Fruit fly (Drosophila melanogaster) whole organism: ENCODE measurements around the gene Atg16.

Experiments
- CG8478 ChIP-seq: fragments of >200 bp; optimal IDR thresholded peaks from 2 replicates; lab custom pipeline; 2018; ENCODE audit warnings: inconsistent platforms
- Dll ChIP-seq: fragments of >200 bp; optimal IDR thresholded peaks from 2 replicates; lab custom pipeline; 2017
- EcR ChIP-seq, 2 experiments: fragments of >200 bp; optimal IDR thresholded peaks; 2 replicates each; lab custom pipeline; 2017; ENCODE audit warnings: missing biosample characterization in 2 of 2, missing genetic modification characterization in 2 of 2, missing genetic modification reagents in 2 of 2
- pan ChIP-seq: fragments of >200 bp; optimal IDR thresholded peaks from 2 replicates; lab custom pipeline; 2017
- psq ChIP-seq: fragments of >200 bp; optimal IDR thresholded peaks from 2 replicates; lab custom pipeline; 2017
- usp ChIP-seq: fragments of >200 bp; optimal IDR thresholded peaks from 2 replicates; lab custom pipeline; 2017; ENCODE audit warnings: missing biosample characterization, missing genetic modification characterization, mixed read lengths

Atg16 gene

DNA sequence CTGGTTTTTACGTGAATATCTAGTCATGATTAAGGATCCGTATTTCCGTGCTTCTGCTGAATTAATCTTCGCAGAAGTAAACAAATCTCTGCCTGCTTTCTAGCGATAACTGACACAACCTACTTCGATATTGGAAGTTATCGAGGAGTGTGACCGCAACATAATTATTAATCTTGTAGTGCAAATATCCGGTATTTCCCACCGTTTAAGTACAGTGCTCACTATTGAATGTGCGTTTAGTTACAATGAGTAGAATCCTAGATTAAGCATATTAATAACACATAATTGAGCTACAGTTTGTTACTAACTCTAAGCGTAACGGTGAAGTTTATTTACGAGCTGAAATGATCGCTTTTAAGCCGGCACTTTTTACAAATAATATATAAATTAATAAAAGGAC is 24.9 kb upstream of the Atg16 start:
- TF ChIP-seq usp (GFP tag; lab: Kevin White, UChicago) (no peak), Dll (lab: Kevin White, UChicago) (no peak), psq (lab: Kevin White, UChicago) (no peak), EcR (GFP tag; optimal IDR thresholded peaks at IDR 0.05; lab: Kevin White, UChicago) (no peak), pan (no peak), CG8478 (no peak)

dm6 chr3R:29858806-29859205 is 23.9 kb upstream of the Atg16 start, which contains the start of gene CG7824:
CG7824 (minus strand) TSS chr3R:29858936.
- TF ChIP-seq pan (no peak), psq (lab: Kevin White, UChicago) (no peak), CG8478 (no peak), EcR (GFP tag; optimal IDR thresholded peaks at IDR 0.05; lab: Kevin White, UChicago) (no peak), Dll (lab: Kevin White, UChicago) (no peak), usp (GFP tag; lab: Kevin White, UChicago) (no peak)

- TF ChIP-seq Dll (lab: Kevin White, UChicago), result no peak
- TF ChIP-seq CG8478, result no peak
- TF ChIP-seq EcR (GFP tag; optimal IDR thresholded peaks at IDR 0.05; lab: Kevin White, UChicago), result no peak
These were observed 22.3 kb upstream of the Atg16 start, which contains the start of gene dgt1 for dm6 chr3R:29857228-29857627. dgt1 (minus strand) TSS chr3R:29857491.

- no peak for TF ChIP-seq CG8478
- no peak for TF ChIP-seq Dll (lab: Kevin White, UChicago)
These were observed 12.2 kb upstream of the Atg16 start for dm6 chr3R:29847126-29847525.

dm6 chr3R:29841293-29841791 is 6.4 kb upstream of the Atg16 start, which contains the start of gene Cad99C:
Cad99C (plus strand) TSS chr3R:29841657.
- TF ChIP-seq EcR (GFP tag; optimal IDR thresholded peaks at IDR 0.05; lab: Kevin White, UChicago), result no peak
- TF ChIP-seq psq (lab: Kevin White, UChicago), result no peak
- TF ChIP-seq CG8478, result no peak
- TF ChIP-seq usp (GFP tag; lab: Kevin White, UChicago), result no peak
- no peak for TF ChIP-seq Dll (lab: Kevin White, UChicago)
- TF ChIP-seq pan, result no peak

- no peak for TF ChIP-seq Dll (lab: Kevin White, UChicago)
- no peak for TF ChIP-seq EcR (GFP tag; optimal IDR thresholded peaks at IDR 0.05; lab: Kevin White, UChicago)
- TF ChIP-seq psq (lab: Kevin White, UChicago), result no peak
- no peak for TF ChIP-seq usp (GFP tag; lab: Kevin White, UChicago)
- TF ChIP-seq CG8478, result no peak
- no peak for TF ChIP-seq pan
These were observed 4.9 kb upstream of the Atg16 start for dm6 chr3R:29839707-29840311.

DNA sequence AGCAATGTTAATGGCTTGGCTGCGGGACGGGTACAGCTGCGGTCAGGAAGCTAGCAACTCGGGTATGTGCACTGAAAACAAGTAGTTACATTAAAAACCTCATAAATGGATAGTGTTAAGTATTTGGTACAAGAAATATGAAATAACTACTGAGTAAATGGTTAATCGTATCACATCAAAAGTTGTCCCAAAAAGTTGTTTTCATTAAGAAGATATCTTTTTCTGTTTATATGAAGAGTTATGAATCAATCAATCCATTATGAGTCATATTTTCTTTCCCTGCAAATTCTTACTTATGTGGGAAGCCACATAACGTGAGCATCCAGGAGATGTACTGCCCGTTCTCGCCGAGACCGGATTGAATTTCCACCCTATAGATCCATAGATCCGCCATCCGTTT is 3.9 kb upstream of the Atg16 start:
- TF ChIP-seq psq (lab: Kevin White, UChicago) (no peak), Dll (lab: Kevin White, UChicago) (no peak), CG8478 (no peak), usp (GFP tag; lab: Kevin White, UChicago) (no peak), pan (no peak), EcR (GFP tag; optimal IDR thresholded peaks at IDR 0.05; lab: Kevin White, UChicago) (no peak)

- TF ChIP-seq usp (GFP tag; lab: Kevin White, UChicago), result no peak
- TF ChIP-seq EcR (GFP tag; optimal IDR thresholded peaks at IDR 0.05; lab: Kevin White, UChicago), result no peak
- TF ChIP-seq pan, result no peak
- TF ChIP-seq CG8478, result no peak
- no peak for TF ChIP-seq Dll (lab: Kevin White, UChicago)
These were observed 2.9 kb upstream of the Atg16 start for dm6 chr3R:29837771-29838170.

DNA sequence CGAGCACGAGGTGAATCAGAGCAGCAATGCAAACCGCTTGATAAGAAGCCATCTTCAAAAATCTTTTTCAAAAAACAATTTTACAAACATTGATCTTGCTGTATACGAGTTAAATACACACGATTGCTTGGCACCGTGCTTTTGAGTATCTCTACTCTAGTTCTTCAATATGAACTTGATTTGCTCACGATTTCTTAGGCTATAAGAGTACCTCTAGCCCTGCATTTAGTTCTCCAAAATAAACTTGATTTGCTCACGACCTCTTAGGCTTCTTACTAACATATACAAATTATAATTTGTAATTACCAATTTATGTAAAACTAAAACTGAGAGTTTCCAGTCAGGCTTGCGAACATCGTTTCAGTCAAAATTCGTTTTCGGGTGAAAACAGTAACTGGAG is 1.3 kb upstream of the Atg16 start, which contains the start of gene CG42592:
TSS of gene CG42592 (minus strand) at position 101 of the 400 bp plus-strand sequence.
- TF ChIP-seq usp (GFP tag; lab: Kevin White, UChicago), result no peak
- no peak for TF ChIP-seq Dll (lab: Kevin White, UChicago)
- no peak for TF ChIP-seq CG8478
- no peak for TF ChIP-seq psq (lab: Kevin White, UChicago)
- no peak for TF ChIP-seq pan

- TF ChIP-seq CG8478 (no peak), psq (lab: Kevin White, UChicago) (no peak), usp (GFP tag; lab: Kevin White, UChicago) (no peak), Dll (lab: Kevin White, UChicago) (no peak), pan (no peak), EcR (GFP tag; optimal IDR thresholded peaks at IDR 0.05; lab: Kevin White, UChicago) (no peak)
These were observed 779 bp upstream of the Atg16 start, which contains the start of gene Prtl99C for dm6 chr3R:29835710-29836049. Prtl99C (plus strand) TSS chr3R:29835950.

- no peak for TF ChIP-seq EcR (GFP tag; optimal IDR thresholded peaks at IDR 0.05; lab: Kevin White, UChicago)
- TF ChIP-seq pan, result no peak
- no peak for TF ChIP-seq Dll (lab: Kevin White, UChicago)
- no peak for TF ChIP-seq usp (GFP tag; lab: Kevin White, UChicago)
- no peak for TF ChIP-seq CG8478
- no peak for TF ChIP-seq psq (lab: Kevin White, UChicago)
These were observed 4.0 kb downstream of the Atg16 start for dm6 chr3R:29830925-29831324.

dm6 chr3R:29829228-29829786 is 5.6 kb downstream of the Atg16 start:
- TF ChIP-seq usp (GFP tag; lab: Kevin White, UChicago) (no peak), CG8478 (no peak), Dll (lab: Kevin White, UChicago) (no peak), pan (no peak)
